Fruit fly (Drosophila melanogaster): ENCODE measurements around the gene CG16710.

- TF ChIP-seq CG8478 (optimal IDR thresholded peaks at IDR 0.05) (no peak), CTCF (optimal IDR thresholded peaks at IDR 0.05) (no peak)
Measured at dm6 chr3R:23732533-23732932, 50.2 kb downstream of the CG16710 start.

All from S2 (cell line).